Fruit fly (Drosophila melanogaster): Measurements from ENCODE around the gene CG7083.

dm6 chr3L:8374107-8374506, 33.5 kb downstream of the CG7083 start:
- TF ChIP-seq h (optimal IDR thresholded peaks at IDR 0.05) (no peak), ttk (optimal IDR thresholded peaks at IDR 0.05) (no peak), psq (optimal IDR thresholded peaks at IDR 0.05) (no peak), insv (optimal IDR thresholded peaks at IDR 0.05) (no peak)
